Fruit fly (Drosophila melanogaster): ENCODE results near the gene CG14137.
A peak's percentile ranks its signal among the peaks of the same experiment; 100 is the strongest.

CG14137 gene

dm6 chr3L:11648410-11648809 is 48.5 kb upstream of the CG14137 start, which contains the start of the genes RIOK1 and Polr3H (continued):
- TF ChIP-seq CG11560 (tag; IDR thresholded peaks at IDR 0.05): no peak
- TF ChIP-seq CG11085 (GFP tag; IDR thresholded peaks at IDR 0.05): no peak
- TF ChIP-seq fd3F (GFP tag; optimal IDR thresholded peaks at IDR 0.05): peak; percentile 39
- peak; percentile 79 for TF ChIP-seq az2 (GFP tag; optimal IDR thresholded peaks at IDR 0.05)
- TF ChIP-seq Myb (GFP tag; optimal IDR thresholded peaks at IDR 0.05): peak; percentile 37
- peak; percentile 80 for TF ChIP-seq pho (GFP tag; optimal IDR thresholded peaks at IDR 0.05)
- peak; percentile 34 for TF ChIP-seq ewg (GFP tag; optimal IDR thresholded peaks at IDR 0.05)
- peak; percentile 31 for TF ChIP-seq CG8290 (GFP tag; optimal IDR thresholded peaks at IDR 0.05)
- no peak for TF ChIP-seq CG8290 (tag; optimal IDR thresholded peaks at IDR 0.05)
- peak; percentile 49 for TF ChIP-seq Bdp1 (GFP tag; optimal IDR thresholded peaks at IDR 0.05)
- no peak for TF ChIP-seq fd64A (GFP tag; optimal IDR thresholded peaks at IDR 0.05)
- no peak; the same call in 1 of the 2 replicates for TF ChIP-seq CG3847 (GFP tag; IDR thresholded peaks at IDR 0.05)
- peak; percentile 55 for TF ChIP-seq CG10979 (tag; optimal IDR thresholded peaks at IDR 0.05)
- TF ChIP-seq CG5245 (GFP tag; optimal IDR thresholded peaks at IDR 0.05): peak; percentile 47
- TF ChIP-seq dysf (GFP tag; IDR thresholded peaks at IDR 0.05): peak; percentile 66
- no peak for TF ChIP-seq z (GFP tag; IDR thresholded peaks at IDR 0.05)
- peak; percentile 83 for TF ChIP-seq ems (GFP tag; optimal IDR thresholded peaks at IDR 0.05)
- peak; percentile 32 for TF ChIP-seq pnt (GFP tag; optimal IDR thresholded peaks at IDR 0.05)
- no peak for TF ChIP-seq eve (GFP tag; optimal IDR thresholded peaks at IDR 0.05)
- TF ChIP-seq pum (GFP tag; optimal IDR thresholded peaks at IDR 0.05): peak; percentile 75
- no peak for TF ChIP-seq Stat92E (GFP tag; optimal IDR thresholded peaks at IDR 0.05)
- peak; percentile 61 for TF ChIP-seq Atf-2 (GFP tag; optimal IDR thresholded peaks at IDR 0.05)
- TF ChIP-seq CG32767 (GFP tag; IDR thresholded peaks at IDR 0.05): peak; percentile 11; the same call in 1 of the 2 replicates
- peak; percentile 57; the same call in 1 of the 3 replicates for TF ChIP-seq CG2889 (GFP tag; IDR thresholded peaks at IDR 0.05)
- no peak for TF ChIP-seq CG9437 (GFP tag; optimal IDR thresholded peaks at IDR 0.05)
- peak; percentile 39; the same call in 1 of the 3 replicates for TF ChIP-seq ase (GFP tag; IDR thresholded peaks at IDR 0.05)
- peak; percentile 63 for TF ChIP-seq Hr3 (GFP tag; optimal IDR thresholded peaks at IDR 0.05)
- TF ChIP-seq CG15479 (GFP tag; optimal IDR thresholded peaks at IDR 0.05): peak; percentile 52
- no peak for TF ChIP-seq CG5180 (GFP tag; optimal IDR thresholded peaks at IDR 0.05)
- no peak for TF ChIP-seq Eip74EF (GFP tag; optimal IDR thresholded peaks at IDR 0.05)
- TF ChIP-seq zf30C (GFP tag; optimal IDR thresholded peaks at IDR 0.05): no peak
- TF ChIP-seq ab (GFP tag; optimal IDR thresholded peaks at IDR 0.05): peak; percentile 68
- no peak for TF ChIP-seq Trl (optimal IDR thresholded peaks at IDR 0.05)
- TF ChIP-seq Trl (GFP tag; optimal IDR thresholded peaks at IDR 0.05): peak; percentile 59
- peak; percentile 80 to 83 for TF ChIP-seq dpn (GFP tag; optimal IDR thresholded peaks at IDR 0.05)
- peak; percentile 60 for TF ChIP-seq CG3995 (GFP tag; optimal IDR thresholded peaks at IDR 0.05)
- peak; percentile 64 to 90 for TF ChIP-seq crp (GFP tag; optimal IDR thresholded peaks at IDR 0.05)
- TF ChIP-seq CG1792 (GFP tag; optimal IDR thresholded peaks at IDR 0.05): peak; percentile 34
- peak; percentile 60 for TF ChIP-seq Ada2b (GFP tag; IDR thresholded peaks at IDR 0.05)
- peak; percentile 68 for TF ChIP-seq CHES-1-like (GFP tag; optimal IDR thresholded peaks at IDR 0.05)
- TF ChIP-seq CG18476 (GFP tag; optimal IDR thresholded peaks at IDR 0.05): peak; percentile 72
- TF ChIP-seq Hand (GFP tag; optimal IDR thresholded peaks at IDR 0.05): no peak
- TF ChIP-seq ken (GFP tag; IDR thresholded peaks at IDR 0.05): peak; percentile 43; the same call in 1 of the 3 replicates
- TF ChIP-seq Dfd (GFP tag; optimal IDR thresholded peaks at IDR 0.05): no peak
- no peak for TF ChIP-seq Vsx1 (GFP tag; optimal IDR thresholded peaks at IDR 0.05)
- TF ChIP-seq CG31441 (GFP tag; IDR thresholded peaks at IDR 0.05): no peak
- TF ChIP-seq chn (GFP tag; optimal IDR thresholded peaks at IDR 0.05): peak; percentile 81
- no peak for TF ChIP-seq Nf-YC (tag; optimal IDR thresholded peaks at IDR 0.05)
- peak; percentile 98 for TF ChIP-seq dm (GFP tag; optimal IDR thresholded peaks at IDR 0.05)
- TF ChIP-seq chif (GFP tag; optimal IDR thresholded peaks at IDR 0.05): peak; percentile 62 to 76
- TF ChIP-seq cato (GFP tag; optimal IDR thresholded peaks at IDR 0.05; ENCODE audit: borderline replicate concordance): peak; percentile 41
- TF ChIP-seq CrebB (tag; optimal IDR thresholded peaks at IDR 0.05): peak; percentile 29

Data from whole organism, embryonic.